Fruit fly (Drosophila melanogaster): ENCODE results near the gene CG7567.

CG7567 gene

dm6 chr3R:29589662-29590061 is 1.8 kb upstream of the CG7567 start, which contains the start of gene CG11470:
Gene CG11470, minus strand, starts transcription at chr3R:29589762.
- TF ChIP-seq Myc (optimal IDR thresholded peaks at IDR 0.05) (no peak), ttk (optimal IDR thresholded peaks at IDR 0.05) (no peak), h (optimal IDR thresholded peaks at IDR 0.05) (no peak), psq (optimal IDR thresholded peaks at IDR 0.05) (no peak), Sin3A (optimal IDR thresholded peaks at IDR 0.05) (no peak), insv (optimal IDR thresholded peaks at IDR 0.05) (no peak)

DNA sequence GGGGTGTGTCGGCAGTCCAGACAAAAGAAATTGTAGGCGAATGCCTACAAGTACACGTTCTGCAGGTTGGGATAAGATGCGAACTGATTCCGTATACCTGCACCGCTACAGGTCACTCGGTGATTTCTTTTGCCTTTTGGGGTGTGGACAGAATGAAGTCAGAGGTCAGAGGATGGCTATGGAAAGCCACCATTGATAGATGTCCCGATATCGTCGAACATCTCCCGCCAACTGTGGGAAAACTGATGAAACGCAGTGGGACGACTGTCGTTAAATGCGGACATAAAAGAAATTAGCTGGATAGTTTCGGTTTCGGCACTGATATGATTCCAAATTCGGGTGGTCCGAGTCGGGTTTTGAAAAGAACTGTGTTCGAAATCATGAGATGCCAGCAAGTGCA is 1.2 kb downstream of the CG7567 start:
- TF ChIP-seq h (optimal IDR thresholded peaks at IDR 0.05) (no peak), Myc (optimal IDR thresholded peaks at IDR 0.05) (no peak), psq (optimal IDR thresholded peaks at IDR 0.05) (no peak), insv (optimal IDR thresholded peaks at IDR 0.05) (no peak), ttk (optimal IDR thresholded peaks at IDR 0.05) (no peak), Sin3A (optimal IDR thresholded peaks at IDR 0.05) (no peak)

- TF ChIP-seq Myc (optimal IDR thresholded peaks at IDR 0.05), result no peak
- TF ChIP-seq ttk (optimal IDR thresholded peaks at IDR 0.05), result no peak
- TF ChIP-seq psq (optimal IDR thresholded peaks at IDR 0.05), result no peak
- TF ChIP-seq Sin3A (optimal IDR thresholded peaks at IDR 0.05), result no peak
- TF ChIP-seq insv (optimal IDR thresholded peaks at IDR 0.05), result no peak
- no peak for TF ChIP-seq h (optimal IDR thresholded peaks at IDR 0.05)
These were observed 2.7 kb downstream of the CG7567 start for dm6 chr3R:29585015-29585701.

DNA sequence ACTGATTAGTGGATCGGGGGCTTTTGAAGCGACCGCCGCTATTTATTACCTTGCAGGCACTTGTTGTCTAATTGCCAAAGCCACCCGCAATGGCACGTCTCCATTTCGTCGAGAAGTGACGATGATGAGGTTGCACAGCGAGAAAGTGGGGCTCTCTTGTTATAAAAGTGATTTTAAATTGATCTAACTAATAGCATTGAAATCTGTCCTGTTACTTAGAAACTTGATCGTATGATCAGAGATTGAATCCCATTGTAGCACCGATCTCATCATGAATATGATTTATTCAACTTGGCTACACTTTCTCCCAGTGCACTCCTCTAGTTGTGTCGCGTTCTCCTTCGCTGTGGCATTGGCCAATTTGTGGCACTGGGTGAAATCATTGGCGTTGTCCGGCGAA is 3.6 kb downstream of the CG7567 start:
- TF ChIP-seq psq (optimal IDR thresholded peaks at IDR 0.05), result no peak
- TF ChIP-seq ttk (optimal IDR thresholded peaks at IDR 0.05), result no peak
- TF ChIP-seq Sin3A (optimal IDR thresholded peaks at IDR 0.05), result no peak
- no peak for TF ChIP-seq Myc (optimal IDR thresholded peaks at IDR 0.05)
- no peak for TF ChIP-seq insv (optimal IDR thresholded peaks at IDR 0.05)
- no peak for TF ChIP-seq h (optimal IDR thresholded peaks at IDR 0.05)

- TF ChIP-seq ttk (optimal IDR thresholded peaks at IDR 0.05) (no peak), h (optimal IDR thresholded peaks at IDR 0.05) (no peak), psq (optimal IDR thresholded peaks at IDR 0.05) (no peak), Myc (optimal IDR thresholded peaks at IDR 0.05) (no peak), insv (optimal IDR thresholded peaks at IDR 0.05) (no peak), Sin3A (optimal IDR thresholded peaks at IDR 0.05) (no peak)
These were observed 4.6 kb downstream of the CG7567 start for dm6 chr3R:29583299-29583698.

DNA sequence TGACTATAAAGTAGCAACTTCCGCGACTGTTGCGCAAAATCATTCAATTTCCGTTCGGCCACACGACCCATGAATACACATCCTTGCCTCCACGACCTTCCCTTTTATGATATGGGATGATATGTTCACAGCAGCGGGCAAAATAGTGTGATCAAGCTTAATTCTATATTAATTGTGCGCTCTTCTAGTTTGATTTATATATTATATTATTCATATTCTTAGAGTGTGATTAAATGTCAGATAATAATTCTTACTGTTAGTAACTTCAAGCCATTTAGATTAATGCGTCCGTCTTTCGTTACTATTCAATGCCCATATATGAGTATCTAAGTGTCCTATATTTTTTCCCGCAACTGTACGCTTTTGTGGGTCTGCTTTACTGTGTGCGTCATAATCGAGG is 6.5 kb downstream of the CG7567 start:
- TF ChIP-seq psq (optimal IDR thresholded peaks at IDR 0.05) (no peak), Myc (optimal IDR thresholded peaks at IDR 0.05) (no peak), h (optimal IDR thresholded peaks at IDR 0.05) (no peak)

DNA sequence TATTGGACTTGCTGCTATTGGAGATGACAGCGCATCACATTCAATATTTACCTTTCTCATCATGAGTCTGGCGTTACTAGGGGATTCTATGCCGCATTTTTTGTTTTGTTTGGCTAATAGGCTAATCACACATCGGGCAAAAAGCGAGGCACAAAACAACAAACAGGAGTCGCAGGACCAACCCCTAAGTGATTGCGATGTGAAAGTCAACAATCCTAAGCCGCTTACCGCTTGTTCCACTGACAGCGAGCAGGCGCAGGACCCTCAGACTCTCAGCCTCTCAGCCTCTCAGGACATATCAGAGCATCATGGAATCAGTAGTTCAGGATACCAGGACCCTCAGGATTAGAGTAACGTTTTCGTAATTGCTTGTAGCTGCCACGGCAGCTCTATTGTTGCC is 11.9 kb downstream of the CG7567 start:
- no peak for TF ChIP-seq Myc (optimal IDR thresholded peaks at IDR 0.05)
- TF ChIP-seq h (optimal IDR thresholded peaks at IDR 0.05), result no peak
- no peak for TF ChIP-seq insv (optimal IDR thresholded peaks at IDR 0.05)
- TF ChIP-seq psq (optimal IDR thresholded peaks at IDR 0.05), result no peak
- no peak for TF ChIP-seq ttk (optimal IDR thresholded peaks at IDR 0.05)
- no peak for TF ChIP-seq Sin3A (optimal IDR thresholded peaks at IDR 0.05)

DNA sequence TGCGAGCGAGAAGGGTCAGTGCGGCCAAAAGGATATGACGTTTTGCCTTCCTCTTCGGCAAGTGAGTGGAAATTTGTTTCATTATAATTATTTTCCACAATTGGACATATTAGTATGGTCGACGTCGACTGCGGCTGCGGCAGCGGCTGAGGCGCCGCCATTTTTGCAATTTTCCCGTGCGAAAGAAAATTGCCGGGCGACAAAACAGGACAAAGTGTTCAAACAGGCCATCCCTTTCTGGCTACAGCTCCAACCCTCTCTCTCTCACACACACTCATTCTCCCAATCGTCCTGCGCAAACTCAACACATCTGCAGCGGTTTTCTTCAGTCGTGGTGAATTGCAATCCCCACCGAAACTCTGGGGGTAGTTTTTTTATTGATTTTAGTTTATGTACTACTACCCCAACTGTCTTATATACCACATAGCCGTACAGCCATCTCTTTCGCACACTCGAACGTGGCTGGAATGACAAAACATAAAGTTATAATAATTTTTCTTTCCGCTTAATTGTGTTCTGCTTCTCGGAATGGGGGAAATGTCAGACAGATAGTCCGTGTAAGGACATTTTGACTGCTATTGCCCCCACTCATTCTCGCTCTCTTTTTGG is 15.8 kb downstream of the CG7567 start:
- TF ChIP-seq Sin3A (optimal IDR thresholded peaks at IDR 0.05), result no peak

DNA sequence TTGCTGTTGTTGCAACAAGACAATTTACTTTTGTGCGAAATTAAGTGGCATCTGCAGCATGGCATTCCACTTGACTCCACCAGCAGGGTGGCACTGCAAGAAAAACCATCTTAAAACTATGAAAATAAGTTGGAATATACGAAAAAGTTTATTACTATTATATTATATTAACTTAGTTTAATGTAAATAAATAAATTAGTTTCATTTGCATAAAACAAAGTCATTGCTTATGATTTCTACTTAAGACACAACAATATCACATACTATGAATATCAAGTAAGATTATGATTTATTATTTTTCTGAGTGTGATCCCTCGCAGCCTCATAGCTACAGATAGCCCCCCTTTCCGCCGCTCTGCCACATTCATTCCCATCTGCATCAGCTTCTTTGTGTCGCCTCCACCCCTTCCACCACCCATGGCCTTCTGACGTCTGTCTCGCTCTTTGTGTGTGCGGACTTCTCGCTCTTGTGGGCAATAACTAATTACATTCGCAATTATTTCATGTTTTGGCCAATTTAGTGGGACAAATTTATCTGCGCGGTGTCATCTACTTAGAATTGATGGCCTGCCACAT is 17.6 kb downstream of the CG7567 start:
- TF ChIP-seq insv (optimal IDR thresholded peaks at IDR 0.05) (no peak), h (optimal IDR thresholded peaks at IDR 0.05) (no peak), Myc (optimal IDR thresholded peaks at IDR 0.05) (no peak), Sin3A (optimal IDR thresholded peaks at IDR 0.05) (no peak), psq (optimal IDR thresholded peaks at IDR 0.05) (no peak), ttk (optimal IDR thresholded peaks at IDR 0.05) (no peak)

- no peak for TF ChIP-seq psq (optimal IDR thresholded peaks at IDR 0.05)
- no peak for TF ChIP-seq ttk (optimal IDR thresholded peaks at IDR 0.05)
- no peak for TF ChIP-seq h (optimal IDR thresholded peaks at IDR 0.05)
- no peak for TF ChIP-seq Myc (optimal IDR thresholded peaks at IDR 0.05)
- TF ChIP-seq insv (optimal IDR thresholded peaks at IDR 0.05), result no peak
- no peak for TF ChIP-seq Sin3A (optimal IDR thresholded peaks at IDR 0.05)
These were observed 20.8 kb downstream of the CG7567 start for dm6 chr3R:29566997-29567670.

DNA sequence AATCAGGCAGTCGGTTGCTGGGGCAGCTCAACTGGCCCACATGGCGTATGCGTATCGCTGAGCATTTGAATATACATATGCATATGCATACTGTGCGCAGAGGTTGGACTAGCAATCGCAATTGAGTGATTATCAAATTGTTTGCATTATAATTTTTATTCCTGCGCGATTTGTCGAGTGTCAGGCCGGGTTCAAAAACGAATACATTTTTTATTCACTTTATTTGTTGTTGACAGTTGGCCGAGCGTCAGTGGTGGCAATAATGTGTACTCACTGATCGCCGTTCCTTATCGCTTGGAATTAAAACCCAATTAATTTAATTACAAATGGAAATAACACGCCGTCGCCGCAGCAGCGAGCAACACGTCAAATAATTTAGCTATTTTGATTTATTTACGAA is 22.2 kb downstream of the CG7567 start:
- no peak for TF ChIP-seq Myc (optimal IDR thresholded peaks at IDR 0.05)
- TF ChIP-seq insv (optimal IDR thresholded peaks at IDR 0.05), result no peak
- TF ChIP-seq Sin3A (optimal IDR thresholded peaks at IDR 0.05), result no peak
- no peak for TF ChIP-seq ttk (optimal IDR thresholded peaks at IDR 0.05)
- no peak for TF ChIP-seq psq (optimal IDR thresholded peaks at IDR 0.05)
- no peak for TF ChIP-seq h (optimal IDR thresholded peaks at IDR 0.05)

dm6 chr3R:29562579-29562978 is 25.3 kb downstream of the CG7567 start:
- TF ChIP-seq ttk (optimal IDR thresholded peaks at IDR 0.05), result no peak
- TF ChIP-seq h (optimal IDR thresholded peaks at IDR 0.05), result no peak
- TF ChIP-seq psq (optimal IDR thresholded peaks at IDR 0.05), result no peak
- TF ChIP-seq insv (optimal IDR thresholded peaks at IDR 0.05), result no peak
- no peak for TF ChIP-seq Myc (optimal IDR thresholded peaks at IDR 0.05)
- no peak for TF ChIP-seq Sin3A (optimal IDR thresholded peaks at IDR 0.05)

Measured in Kc167 (cell line).